Fruit fly (Drosophila melanogaster): ENCODE measurements around the gene Qsox2.

DNA sequence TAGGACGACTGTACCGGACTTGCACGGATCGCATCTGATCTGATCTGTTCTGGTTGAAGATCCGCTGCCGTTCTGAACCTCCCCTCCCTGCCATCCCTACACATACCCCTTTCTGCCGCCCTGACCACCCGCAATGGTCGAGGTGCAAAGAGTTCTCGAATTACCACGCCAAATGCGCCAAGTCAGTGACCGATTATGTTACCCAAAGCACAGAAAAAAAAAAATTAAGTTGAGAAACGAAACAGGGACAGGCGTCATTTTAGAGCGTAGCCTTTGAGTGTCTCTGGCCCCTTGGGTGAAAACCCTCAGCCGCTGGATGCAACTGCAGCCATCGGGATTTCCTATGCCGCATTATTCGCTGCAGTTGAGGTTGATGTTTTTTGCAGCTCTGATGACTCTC lies 10.2 kb downstream of the Qsox2 start:
- TF ChIP-seq h (optimal IDR thresholded peaks at IDR 0.05) (no peak), ttk (optimal IDR thresholded peaks at IDR 0.05) (no peak), Sin3A (optimal IDR thresholded peaks at IDR 0.05) (no peak), psq (optimal IDR thresholded peaks at IDR 0.05) (no peak)
